Fruit fly (Drosophila melanogaster) whole organism, embryonic: Measurements from ENCODE around the gene CG13454.
A peak's percentile ranks its signal among the peaks of the same experiment; 100 is the strongest.

ENCODE experiments used
- Asciz ChIP-seq: fragments of 200-800 bp; sonication (Bioruptor generic); optimal IDR thresholded peaks from 2 replicates; lab custom pipeline; 2017; ENCODE audit warnings: missing biosample characterization, mild to moderate bottlenecking, missing genetic modification characterization, missing genetic modification reagents
- CG12104 ChIP-seq: fragments of 200-800 bp; sonication (Bioruptor generic); optimal IDR thresholded peaks from 3 replicates; lab custom pipeline; 2016; ENCODE audit warnings: missing biosample characterization, missing genetic modification characterization
- CG12155 ChIP-seq: fragments of 200-800 bp; sonication (Bioruptor generic); optimal IDR thresholded peaks from 3 replicates; lab custom pipeline; 2016; ENCODE audit warnings: missing biosample characterization, missing genetic modification characterization
- CG12659 ChIP-seq: fragments of 200-800 bp; sonication (Bioruptor generic); optimal IDR thresholded peaks from 3 replicates; lab custom pipeline; 2017; ENCODE audit warnings: mild to moderate bottlenecking, missing biosample characterization, missing genetic modification reagents, missing genetic modification characterization
- CG14710 ChIP-seq: fragments of 200-800 bp; sonication (Bioruptor generic); optimal IDR thresholded peaks from 3 replicates; lab custom pipeline; 2019; ENCODE audit warnings: missing biosample characterization, mild to moderate bottlenecking, missing genetic modification characterization, moderate library complexity
- CG17612 ChIP-seq: fragments of 200-800 bp; sonication (Bioruptor generic); IDR thresholded peaks from 2 replicates; pipeline ENCODE4 v1.3.6; 2022; ENCODE audit warnings: missing biosample characterization, missing genetic modification characterization
- CG18476 ChIP-seq: fragments of 200-800 bp; sonication (Bioruptor generic); optimal IDR thresholded peaks from 2 replicates; lab custom pipeline; 2016; ENCODE audit warnings: missing biosample characterization, mild to moderate bottlenecking, missing genetic modification characterization
- CG2712 ChIP-seq: fragments of 200-800 bp; optimal IDR thresholded peaks from 3 replicates; lab custom pipeline; 2019; ENCODE audit warnings: missing biosample characterization, mild to moderate bottlenecking, missing genetic modification characterization, moderate library complexity
- CG30431 ChIP-seq: fragments of 200-800 bp; sonication (Bioruptor generic); optimal IDR thresholded peaks from 2 replicates; lab custom pipeline; 2017; ENCODE audit warnings: missing biosample characterization, missing genetic modification characterization
- CG3065 ChIP-seq: fragments of 200-800 bp; sonication (Bioruptor generic); optimal IDR thresholded peaks from 2 replicates; lab custom pipeline; 2016; ENCODE audit warnings: missing biosample characterization, missing genetic modification characterization
- CG31441 ChIP-seq: fragments of 200-800 bp; sonication (Bioruptor generic); IDR thresholded peaks from 2 replicates; pipeline ENCODE4 v1.3.6; 2022; ENCODE audit warnings: missing biosample characterization, missing genetic modification characterization
- CG32772 ChIP-seq: fragments of 200-800 bp; sonication (Bioruptor generic); IDR thresholded peaks from 2 replicates; pipeline ENCODE4 v1.3.6; 2022; ENCODE audit warnings: missing biosample characterization, missing genetic modification characterization
- CG34376 ChIP-seq: fragments of 200-800 bp; sonication (Bioruptor generic); optimal IDR thresholded peaks from 2 replicates; lab custom pipeline; 2018; ENCODE audit warnings: missing biosample characterization, mild to moderate bottlenecking, missing genetic modification characterization
- CG4404 ChIP-seq: fragments of 200-800 bp; sonication (Bioruptor generic); IDR thresholded peaks from 2 replicates; pipeline ENCODE4 v1.3.6; 2022; ENCODE audit warnings: missing biosample characterization, missing genetic modification characterization
- CG6254 ChIP-seq: fragments of 200-800 bp; sonication (Bioruptor generic); optimal IDR thresholded peaks from 3 replicates; lab custom pipeline; 2017; ENCODE audit warnings: mild to moderate bottlenecking, missing biosample characterization, missing genetic modification reagents, missing genetic modification characterization
- CG6272 ChIP-seq: fragments of 200-800 bp; sonication (Bioruptor generic); IDR thresholded peaks from 2 replicates; pipeline ENCODE4 v1.3.6; 2022; ENCODE audit warnings: missing biosample characterization, missing genetic modification characterization
- CG6765 ChIP-seq: fragments of 200-800 bp; sonication (Bioruptor generic); optimal IDR thresholded peaks from 3 replicates; lab custom pipeline; 2017; ENCODE audit warnings: missing biosample characterization, mild to moderate bottlenecking, missing genetic modification characterization
- CG7372 ChIP-seq: fragments of 200-800 bp; sonication (Bioruptor generic); IDR thresholded peaks from 2 replicates; pipeline ENCODE4 v1.3.6; 2022; ENCODE audit warnings: missing biosample characterization, missing genetic modification characterization
- CG7987 ChIP-seq: fragments of 200-800 bp; sonication (Bioruptor generic); optimal IDR thresholded peaks from 2 replicates; lab custom pipeline; 2018; ENCODE audit warnings: missing biosample characterization, mild to moderate bottlenecking, missing genetic modification characterization, moderate library complexity
- CG8290 ChIP-seq, 3 experiments: fragments of 200-800 bp; sonication (Bioruptor generic); optimal IDR thresholded peaks; 2 replicates each; lab custom pipeline; 2016 to 2019; ENCODE audit warnings: missing biosample characterization in 3 of 3, missing genetic modification characterization in 3 of 3, mild to moderate bottlenecking in 2 of 3, moderate library complexity in 1 of 3
- CG8944 ChIP-seq: fragments of 200-800 bp; sonication (Bioruptor generic); optimal IDR thresholded peaks from 3 replicates; lab custom pipeline; 2016; ENCODE audit warnings: missing biosample characterization, missing genetic modification characterization
- CrebB ChIP-seq: fragments of 200-800 bp; sonication (Bioruptor generic); optimal IDR thresholded peaks from 3 replicates; lab custom pipeline; 2018; ENCODE audit warnings: missing biosample characterization, mild to moderate bottlenecking, missing genetic modification characterization
- Deaf1 ChIP-seq: fragments of 200-800 bp; optimal IDR thresholded peaks from 3 replicates; lab custom pipeline; 2019; ENCODE audit warnings: missing biosample characterization, mild to moderate bottlenecking, missing genetic modification characterization, moderate library complexity
- E2f2 ChIP-seq: fragments of 200-800 bp; sonication (Bioruptor generic); IDR thresholded peaks from 2 replicates; pipeline ENCODE4 v1.3.6; 2022; ENCODE audit warnings: missing biosample characterization, missing genetic modification characterization
- HLH54F ChIP-seq: fragments of 200-800 bp; sonication (Bioruptor generic); optimal IDR thresholded peaks from 3 replicates; lab custom pipeline; 2016; ENCODE audit warnings: missing biosample characterization, missing genetic modification characterization
- Hand ChIP-seq: fragments of 200-800 bp; sonication (Bioruptor generic); optimal IDR thresholded peaks from 2 replicates; lab custom pipeline; 2017; ENCODE audit warnings: mild to moderate bottlenecking, missing biosample characterization, missing genetic modification reagents, missing genetic modification characterization
- Hsf ChIP-seq: fragments of 200-800 bp; sonication (Bioruptor generic); optimal IDR thresholded peaks from 3 replicates; lab custom pipeline; 2016; ENCODE audit warnings: missing biosample characterization, missing genetic modification characterization
- Rx ChIP-seq: fragments of 200-800 bp; sonication (Bioruptor generic); IDR thresholded peaks from 2 replicates; pipeline ENCODE4 v1.3.6; 2022; ENCODE audit warnings: missing biosample characterization, missing genetic modification characterization
- Scr ChIP-seq: fragments of 200-800 bp; sonication (Bioruptor generic); IDR thresholded peaks from 2 replicates; pipeline ENCODE4 v1.3.6; 2022; ENCODE audit warnings: missing biosample characterization, missing genetic modification characterization; ENCODE audit not compliant: partially characterized antibody
- Xrp1 ChIP-seq: fragments of 200-800 bp; sonication (Bioruptor generic); IDR thresholded peaks from 2 replicates; pipeline ENCODE4 v1.3.6; 2022; ENCODE audit warnings: missing biosample characterization, missing genetic modification characterization
- abd-A ChIP-seq: fragments of 200-800 bp; sonication (Bioruptor generic); optimal IDR thresholded peaks from 3 replicates; lab custom pipeline; 2019; ENCODE audit warnings: missing biosample characterization, mild to moderate bottlenecking, missing genetic modification characterization, moderate library complexity
- al ChIP-seq: fragments of 200-800 bp; sonication (Bioruptor generic); IDR thresholded peaks from 2 replicates; pipeline ENCODE4 v1.3.6; 2022; ENCODE audit warnings: missing biosample characterization, missing genetic modification characterization
- bowl ChIP-seq: fragments of 200-800 bp; sonication (Bioruptor generic); IDR thresholded peaks from 2 replicates; pipeline ENCODE4 v1.3.6; 2022; ENCODE audit warnings: missing biosample characterization, missing genetic modification characterization
- chif ChIP-seq, 2 experiments: fragments of 200-800 bp; sonication (Bioruptor generic); optimal IDR thresholded peaks; 3 replicates each; lab custom pipeline; 2016; ENCODE audit warnings: missing biosample characterization in 2 of 2, missing genetic modification characterization in 2 of 2
- chm ChIP-seq: fragments of 200-800 bp; sonication (Bioruptor generic); IDR thresholded peaks from 2 replicates; pipeline ENCODE4 v1.3.6; 2022; ENCODE audit warnings: missing biosample characterization, missing genetic modification characterization
- croc ChIP-seq: fragments of 200-800 bp; sonication (Bioruptor generic); conservative IDR thresholded peaks from 3 replicates; pipeline ENCODE4 v1.3.6; 2022; ENCODE audit warnings: missing biosample characterization, missing genetic modification characterization
- crol ChIP-seq: fragments of 200-800 bp; sonication (Bioruptor generic); IDR thresholded peaks from 2 replicates; pipeline ENCODE4 v1.3.6; 2022; ENCODE audit warnings: missing biosample characterization, missing genetic modification characterization
- da ChIP-seq: fragments of 200-800 bp; sonication (Bioruptor generic); optimal IDR thresholded peaks from 2 replicates; lab custom pipeline; 2016; ENCODE audit warnings: missing biosample characterization, missing genetic modification characterization
- dmrt11E ChIP-seq: fragments of 200-800 bp; sonication (Bioruptor generic); optimal IDR thresholded peaks from 3 replicates; lab custom pipeline; 2018; ENCODE audit warnings: missing biosample characterization, mild to moderate bottlenecking, missing genetic modification characterization, moderate library complexity
- dysf ChIP-seq: fragments of 200-800 bp; sonication (Bioruptor generic); IDR thresholded peaks from 3 replicates; pipeline ENCODE4 v1.3.6; 2022; ENCODE audit warnings: missing biosample characterization, missing genetic modification characterization
- exex ChIP-seq: fragments of 200-800 bp; sonication (Bioruptor generic); optimal IDR thresholded peaks from 4 replicates; lab custom pipeline; 2018; ENCODE audit warnings: missing biosample characterization, mild to moderate bottlenecking, missing genetic modification characterization, moderate library complexity
- gce ChIP-seq: fragments of 200-800 bp; sonication (Bioruptor generic); IDR thresholded peaks from 3 replicates; pipeline ENCODE4 v1.3.6; 2022; ENCODE audit warnings: missing biosample characterization, missing genetic modification characterization
- hkb ChIP-seq, 2 experiments: fragments of 200-800 bp in 1 of 2; fragments of >200 bp in 1 of 2; sonication (Bioruptor generic) in 1 of 2; IDR thresholded peaks in 1 of 2; optimal IDR thresholded peaks in 1 of 2; 2 replicates each; pipeline versions ENCODE4 v1.3.6 to Lab custom; 2017 to 2022; ENCODE audit warnings: missing biosample characterization in 1 of 2, missing genetic modification characterization in 1 of 2
- nau ChIP-seq: fragments of 200-800 bp; sonication (Bioruptor generic); optimal IDR thresholded peaks from 3 replicates; lab custom pipeline; 2017; ENCODE audit warnings: missing biosample characterization, mild to moderate bottlenecking, missing genetic modification characterization, missing genetic modification reagents
- nmo ChIP-seq: fragments of 200-800 bp; sonication (Bioruptor generic); optimal IDR thresholded peaks from 2 replicates; lab custom pipeline; 2018; ENCODE audit warnings: missing biosample characterization, mild to moderate bottlenecking, missing genetic modification characterization, moderate library complexity
- run ChIP-seq: fragments of 200-800 bp; sonication (Bioruptor generic); optimal IDR thresholded peaks from 3 replicates; lab custom pipeline; 2018; ENCODE audit warnings: missing biosample characterization, mild to moderate bottlenecking, missing genetic modification characterization
- trh ChIP-seq: fragments of 200-800 bp; sonication (Bioruptor generic); optimal IDR thresholded peaks from 2 replicates; lab custom pipeline; 2016; ENCODE audit warnings: missing biosample characterization, missing genetic modification characterization
- tup ChIP-seq: fragments of 200-800 bp; sonication (Bioruptor generic); optimal IDR thresholded peaks from 2 replicates; lab custom pipeline; 2016; ENCODE audit warnings: missing biosample characterization, mild to moderate bottlenecking, missing genetic modification characterization, moderate library complexity
- usp ChIP-seq: fragments of >200 bp; optimal IDR thresholded peaks from 2 replicates; lab custom pipeline; 2017; ENCODE audit warnings: missing biosample characterization, missing genetic modification characterization

The CG13454 gene

DNA sequence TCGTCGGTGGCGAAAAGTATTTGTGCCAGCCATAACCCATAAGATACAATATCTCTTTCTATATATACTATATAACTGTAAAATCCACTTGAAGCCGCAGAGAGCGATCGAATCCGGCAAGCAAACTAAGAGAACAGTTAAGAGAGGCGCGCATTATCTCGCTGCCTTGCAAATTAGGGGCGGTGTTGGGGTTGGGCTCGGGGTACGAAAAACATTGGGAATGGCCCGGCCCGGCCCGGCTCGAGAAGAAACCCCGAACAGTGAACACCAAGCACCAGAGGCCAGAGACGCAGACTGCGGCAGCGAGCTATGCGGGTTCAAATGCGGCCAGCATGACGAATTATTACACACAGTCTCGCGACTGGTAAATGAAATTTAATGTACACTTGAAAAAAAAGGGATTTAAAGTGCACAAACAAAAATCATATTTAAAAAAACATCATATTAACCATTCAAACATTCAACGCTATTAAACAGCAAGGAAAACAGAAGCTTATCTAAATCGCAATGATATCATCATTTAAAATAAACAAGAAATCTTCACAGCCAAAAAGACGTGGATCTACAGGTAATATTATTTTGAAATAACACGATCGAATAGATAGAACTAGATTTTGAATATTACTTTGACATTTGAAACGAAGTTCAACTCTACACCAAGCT, 15.6 kb upstream of the CG13454 start (continued):
- no peak for TF ChIP-seq CG30431
- TF ChIP-seq da (GFP tag; lab: Kevin White, UChicago): no peak
- no peak for TF ChIP-seq usp (GFP tag; lab: Kevin White, UChicago)
- peak; percentile 6 for TF ChIP-seq Asciz (GFP tag; lab: Kevin White, UChicago)
- TF ChIP-seq dmrt11E: no peak
- TF ChIP-seq CG7372 (GFP tag; lab: Robert Waterston, UW): peak; percentile 23; the same call in 1 of the 2 replicates
- TF ChIP-seq tup: no peak
- TF ChIP-seq chif (GFP tag; optimal IDR thresholded peaks at IDR 0.05; lab: Kevin White, UChicago): peak in 1 of 2 experiments; percentile 33
- peak; percentile 23; the same call in 1 of the 2 replicates for TF ChIP-seq chm (GFP tag; lab: Robert Waterston, UW)
- TF ChIP-seq Xrp1 (GFP tag; lab: Robert Waterston, UW): peak; percentile 66
- no peak for TF ChIP-seq Hand (GFP tag; lab: Kevin White, UChicago)
- no peak for TF ChIP-seq CG6272 (GFP tag; lab: Robert Waterston, UW)
- no peak for TF ChIP-seq exex
- TF ChIP-seq CG34376 (GFP tag; lab: Kevin White, UChicago): no peak
- TF ChIP-seq gce (GFP tag; lab: Robert Waterston, UW): no peak
- TF ChIP-seq Hsf (GFP tag; lab: Kevin White, UChicago): peak; percentile 2
- TF ChIP-seq abd-A: peak; percentile 10
- peak; percentile 23 for TF ChIP-seq CG18476 (GFP tag; lab: Kevin White, UChicago)
- peak; percentile 63 for TF ChIP-seq CG12104 (GFP tag; lab: Kevin White, UChicago)
- TF ChIP-seq CG4404 (GFP tag; lab: Robert Waterston, UW): peak; percentile 24; the same call in 1 of the 2 replicates
- no peak for TF ChIP-seq CG7987
- no peak for TF ChIP-seq run (tag; lab: Kevin White, UChicago)
- peak; percentile 16 for TF ChIP-seq nmo (GFP tag; lab: Kevin White, UChicago)
- TF ChIP-seq al: peak; percentile 35; the same call in 1 of the 2 replicates
- TF ChIP-seq CG6254 (GFP tag; lab: Kevin White, UChicago): peak; percentile 25
- TF ChIP-seq E2f2 (GFP tag; lab: Robert Waterston, UW): no peak
- peak; percentile 76 for TF ChIP-seq crol (GFP tag; lab: Robert Waterston, UW)
- no peak for TF ChIP-seq CrebB (tag; lab: Kevin White, UChicago)
- no peak for TF ChIP-seq CG12659 (GFP tag; lab: Kevin White, UChicago)
- peak; percentile 46 for TF ChIP-seq Rx (GFP tag; lab: Robert Waterston, UW)
- no peak for TF ChIP-seq Scr (GFP tag; lab: Robert Waterston, UW)
- TF ChIP-seq CG17612 (GFP tag; lab: Robert Waterston, UW): no peak
- TF ChIP-seq Deaf1 (tag; lab: Kevin White, UChicago): peak; percentile 69
- TF ChIP-seq HLH54F (GFP tag; lab: Kevin White, UChicago): no peak
- peak; percentile 68 for TF ChIP-seq CG31441 (GFP tag; lab: Robert Waterston, UW)
- peak; percentile 61 for TF ChIP-seq CG2712
- no peak for TF ChIP-seq CG8944 (GFP tag; lab: Kevin White, UChicago)
- TF ChIP-seq CG32772 (GFP tag; lab: Robert Waterston, UW): peak; percentile 55; the same call in 1 of the 2 replicates
- no peak for TF ChIP-seq CG8290 (GFP tag; optimal IDR thresholded peaks at IDR 0.05; lab: Kevin White, UChicago)
- peak in 1 of 2 experiments; percentile 26 for TF ChIP-seq CG8290 (tag; optimal IDR thresholded peaks at IDR 0.05; lab: Kevin White, UChicago)
- TF ChIP-seq croc (GFP tag; lab: Robert Waterston, UW): no peak
- TF ChIP-seq nau (GFP tag; lab: Kevin White, UChicago): no peak
- TF ChIP-seq CG12155: peak; percentile 4
- no peak for TF ChIP-seq CG3065 (GFP tag; lab: Kevin White, UChicago)
- no peak for TF ChIP-seq bowl (GFP tag; lab: Robert Waterston, UW)
- no peak for TF ChIP-seq trh (GFP tag; lab: Kevin White, UChicago)
- no peak for TF ChIP-seq hkb (optimal IDR thresholded peaks at IDR 0.05; lab: Kevin White, UChicago)
- peak; percentile 15; the same call in 1 of the 2 replicates for TF ChIP-seq hkb (GFP tag; IDR thresholded peaks at IDR 0.05; lab: Robert Waterston, UW)
- no peak for TF ChIP-seq CG6765
- peak; percentile 68 for TF ChIP-seq dysf (GFP tag; lab: Robert Waterston, UW)
- peak; percentile 74 for TF ChIP-seq CG14710 (tag; lab: Kevin White, UChicago)
